Worm (Caenorhabditis elegans): Measurements from ENCODE around the gene cdh-8.

Gene cdh-8

DNA sequence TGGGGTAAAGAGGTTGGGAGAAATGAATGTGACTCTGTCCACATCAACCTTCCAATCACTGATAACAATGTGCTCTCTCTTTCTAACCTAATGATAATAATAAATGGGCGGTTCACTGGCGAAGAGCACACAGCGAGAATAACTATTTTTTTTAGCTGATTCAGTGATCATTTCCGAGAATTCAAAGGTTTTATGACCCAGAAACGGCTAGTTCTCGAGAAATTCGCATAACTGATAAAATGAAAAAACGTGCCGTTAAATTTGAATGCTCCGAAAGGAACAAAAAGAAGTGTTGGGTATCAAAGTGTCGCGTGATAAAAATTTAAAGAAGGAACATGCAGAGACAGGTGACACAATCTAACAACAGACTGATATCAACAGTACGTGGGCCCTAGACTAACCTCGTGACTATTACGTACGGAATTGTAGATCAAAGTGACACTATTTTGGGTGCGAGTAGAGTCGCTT is 43.8 kb upstream of the cdh-8 start:
- no peak for TF ChIP-seq hnd-1 (tag; optimal IDR thresholded peaks at IDR 0.05)

DNA sequence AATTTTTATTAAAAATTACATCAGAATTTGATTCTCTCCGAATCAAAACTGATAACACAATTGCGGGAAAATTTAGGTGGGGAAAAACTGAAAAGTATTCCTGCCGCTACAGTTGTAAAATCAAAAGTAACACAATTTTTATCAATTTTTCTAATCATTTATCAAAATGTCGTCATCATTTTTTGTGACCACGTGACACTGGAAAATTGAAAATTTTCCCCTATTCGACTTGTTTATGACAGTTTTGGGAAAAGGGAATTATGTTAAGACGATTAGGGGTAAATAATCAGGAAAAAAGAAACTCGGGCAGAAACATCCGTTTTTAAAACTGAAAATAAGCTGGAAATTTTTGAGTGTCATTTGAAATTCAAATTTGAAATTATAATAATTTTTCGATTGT is 42.8 kb upstream of the cdh-8 start:
- no peak for TF ChIP-seq B0310.2 (tag; optimal IDR thresholded peaks at IDR 0.05)
- TF ChIP-seq sea-1 (GFP tag; conservative IDR thresholded peaks at IDR 0.05) = no peak
- no peak for TF ChIP-seq scrt-1 (GFP tag; IDR thresholded peaks at IDR 0.05)
- TF ChIP-seq hnd-1 (tag; optimal IDR thresholded peaks at IDR 0.05) = no peak

ce11 chrIV:298204-298603 is 41.4 kb upstream of the cdh-8 start, which contains the start of gene pnp-1:
TSS of gene pnp-1 (minus strand) at chrIV:298304.
- no peak for TF ChIP-seq F13C5.2 (tag; optimal IDR thresholded peaks at IDR 0.05)
- TF ChIP-seq hmg-4 (GFP tag; optimal IDR thresholded peaks at IDR 0.05) = no peak
- TF ChIP-seq sea-1 (GFP tag; conservative IDR thresholded peaks at IDR 0.05) = no peak
- no peak for TF ChIP-seq tbx-11 (GFP tag; IDR thresholded peaks at IDR 0.05)
- TF ChIP-seq ets-7 (tag; optimal IDR thresholded peaks at IDR 0.05) = no peak

DNA sequence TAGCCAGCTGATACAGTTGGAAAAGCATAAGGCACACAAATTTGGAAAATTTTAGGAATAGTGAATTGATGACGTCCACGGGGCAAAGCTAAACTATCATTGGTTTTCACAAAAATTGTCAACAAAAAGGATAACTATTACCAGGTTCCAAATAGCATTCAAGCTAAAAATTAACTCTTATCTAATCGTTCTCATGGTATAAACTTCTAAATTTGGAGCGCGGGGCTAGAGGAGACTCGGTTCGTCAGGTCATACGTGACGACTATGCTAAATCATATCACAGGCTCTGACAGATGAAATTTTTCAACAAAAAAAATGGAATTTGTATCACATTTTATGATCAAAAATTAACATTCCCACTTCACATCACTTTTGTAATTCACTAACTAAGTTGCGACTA is 40.4 kb upstream of the cdh-8 start:
- no peak for TF ChIP-seq F13C5.2 (tag; optimal IDR thresholded peaks at IDR 0.05)
- TF ChIP-seq scrt-1 (GFP tag; IDR thresholded peaks at IDR 0.05) = no peak
- TF ChIP-seq tra-4 (tag; optimal IDR thresholded peaks at IDR 0.05) = no peak
- TF ChIP-seq sea-1 (GFP tag; conservative IDR thresholded peaks at IDR 0.05) = no peak
- no peak for TF ChIP-seq B0310.2 (tag; optimal IDR thresholded peaks at IDR 0.05)
- no peak for TF ChIP-seq hnd-1 (tag; optimal IDR thresholded peaks at IDR 0.05)
- TF ChIP-seq ceh-13 (GFP tag; optimal IDR thresholded peaks at IDR 0.05) = no peak
- no peak for TF ChIP-seq hmbx-1 (tag; optimal IDR thresholded peaks at IDR 0.05)
- TF ChIP-seq ama-1 (optimal IDR thresholded peaks at IDR 0.05) = no peak
- TF ChIP-seq ets-7 (tag; optimal IDR thresholded peaks at IDR 0.05) = no peak
- no peak for TF ChIP-seq tbx-37 (GFP tag; conservative IDR thresholded peaks at IDR 0.05)
- no peak for TF ChIP-seq ceh-36 (tag; optimal IDR thresholded peaks at IDR 0.05)
- TF ChIP-seq aly-1 (tag; optimal IDR thresholded peaks at IDR 0.05) = no peak
- no peak for TF ChIP-seq tbx-11 (GFP tag; IDR thresholded peaks at IDR 0.05)
- no peak for TF ChIP-seq flt-1 (GFP tag; IDR thresholded peaks at IDR 0.05)
- no peak for TF ChIP-seq pes-1 (GFP tag; IDR thresholded peaks at IDR 0.05)
- no peak for TF ChIP-seq hmg-4 (GFP tag; optimal IDR thresholded peaks at IDR 0.05)

DNA sequence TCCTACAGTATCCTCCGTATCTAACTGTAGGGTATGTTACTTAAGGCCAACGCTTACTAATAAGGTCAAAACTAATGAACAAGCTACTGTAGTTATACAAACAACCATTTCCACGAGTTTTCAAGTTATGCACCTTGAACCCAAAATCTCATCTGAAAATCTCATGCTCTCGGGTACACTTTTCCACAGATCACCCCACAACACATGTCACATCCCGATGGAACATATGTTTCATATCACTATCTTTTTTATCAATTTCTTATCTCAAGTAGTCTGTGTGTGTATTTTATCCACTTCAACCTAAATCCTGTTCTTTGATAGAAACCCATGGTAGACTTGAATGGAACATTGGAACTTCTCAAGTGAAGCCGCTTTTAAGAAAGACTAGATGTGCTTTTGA is 39.3 kb upstream of the cdh-8 start:
- TF ChIP-seq ets-7 (tag; optimal IDR thresholded peaks at IDR 0.05) (no peak), scrt-1 (GFP tag; IDR thresholded peaks at IDR 0.05) (no peak), tra-4 (tag; optimal IDR thresholded peaks at IDR 0.05) (no peak), hmg-4 (GFP tag; optimal IDR thresholded peaks at IDR 0.05) (no peak), ceh-13 (GFP tag; optimal IDR thresholded peaks at IDR 0.05) (no peak), B0310.2 (tag; optimal IDR thresholded peaks at IDR 0.05) (no peak), ceh-36 (tag; optimal IDR thresholded peaks at IDR 0.05) (no peak), sea-1 (GFP tag; conservative IDR thresholded peaks at IDR 0.05) (no peak), hmbx-1 (tag; optimal IDR thresholded peaks at IDR 0.05) (no peak), ama-1 (optimal IDR thresholded peaks at IDR 0.05) (no peak), pes-1 (GFP tag; IDR thresholded peaks at IDR 0.05) (no peak), aly-1 (tag; optimal IDR thresholded peaks at IDR 0.05) (no peak), tbx-37 (GFP tag; conservative IDR thresholded peaks at IDR 0.05) (no peak), tbx-11 (GFP tag; IDR thresholded peaks at IDR 0.05) (no peak), hnd-1 (tag; optimal IDR thresholded peaks at IDR 0.05) (no peak), flt-1 (GFP tag; IDR thresholded peaks at IDR 0.05) (no peak), F13C5.2 (tag; optimal IDR thresholded peaks at IDR 0.05) (no peak)

DNA sequence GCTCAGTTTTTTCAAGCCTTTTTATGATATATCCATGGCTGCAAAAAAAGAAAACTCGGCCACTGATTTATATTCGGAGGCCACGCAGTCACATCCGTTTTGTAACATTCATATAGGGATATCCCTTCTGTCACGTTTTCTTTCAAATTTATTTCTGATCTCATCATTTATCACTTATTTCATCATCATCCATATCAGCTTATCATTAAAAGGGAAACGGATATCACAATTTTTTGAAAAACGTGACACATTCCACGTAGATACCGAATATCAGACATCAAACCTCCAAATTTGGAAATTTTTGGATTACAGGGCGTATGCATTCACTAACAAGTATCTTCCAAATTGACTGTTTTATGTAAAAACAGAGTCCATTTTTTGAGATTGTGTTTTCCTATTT is 36.9 kb upstream of the cdh-8 start:
- TF ChIP-seq ceh-13 (GFP tag; optimal IDR thresholded peaks at IDR 0.05) = no peak
- TF ChIP-seq tbx-37 (GFP tag; conservative IDR thresholded peaks at IDR 0.05) = no peak
- TF ChIP-seq aly-1 (tag; optimal IDR thresholded peaks at IDR 0.05) = no peak
- no peak for TF ChIP-seq sea-1 (GFP tag; conservative IDR thresholded peaks at IDR 0.05)
- TF ChIP-seq pes-1 (GFP tag; IDR thresholded peaks at IDR 0.05) = no peak
- no peak for TF ChIP-seq tra-4 (tag; optimal IDR thresholded peaks at IDR 0.05)
- TF ChIP-seq scrt-1 (GFP tag; IDR thresholded peaks at IDR 0.05) = no peak
- TF ChIP-seq hmg-4 (GFP tag; optimal IDR thresholded peaks at IDR 0.05) = no peak
- no peak for TF ChIP-seq ets-7 (tag; optimal IDR thresholded peaks at IDR 0.05)
- no peak for TF ChIP-seq flt-1 (GFP tag; IDR thresholded peaks at IDR 0.05)
- no peak for TF ChIP-seq hnd-1 (tag; optimal IDR thresholded peaks at IDR 0.05)
- TF ChIP-seq F13C5.2 (tag; optimal IDR thresholded peaks at IDR 0.05) = no peak
- TF ChIP-seq hmbx-1 (tag; optimal IDR thresholded peaks at IDR 0.05) = no peak
- TF ChIP-seq B0310.2 (tag; optimal IDR thresholded peaks at IDR 0.05) = no peak
- TF ChIP-seq tbx-11 (GFP tag; IDR thresholded peaks at IDR 0.05) = no peak
- TF ChIP-seq ama-1 (optimal IDR thresholded peaks at IDR 0.05) = no peak
- no peak for TF ChIP-seq ceh-36 (tag; optimal IDR thresholded peaks at IDR 0.05)

- TF ChIP-seq ama-1 (optimal IDR thresholded peaks at IDR 0.05) (no peak), F13C5.2 (tag; optimal IDR thresholded peaks at IDR 0.05) (no peak), hmg-4 (GFP tag; optimal IDR thresholded peaks at IDR 0.05) (no peak), scrt-1 (GFP tag; IDR thresholded peaks at IDR 0.05) (no peak), ceh-13 (GFP tag; optimal IDR thresholded peaks at IDR 0.05) (no peak), hnd-1 (tag; optimal IDR thresholded peaks at IDR 0.05) (no peak), tbx-11 (GFP tag; IDR thresholded peaks at IDR 0.05) (no peak), sea-1 (GFP tag; conservative IDR thresholded peaks at IDR 0.05) (no peak), ceh-36 (tag; optimal IDR thresholded peaks at IDR 0.05) (no peak), B0310.2 (tag; optimal IDR thresholded peaks at IDR 0.05) (no peak), aly-1 (tag; optimal IDR thresholded peaks at IDR 0.05) (no peak), flt-1 (GFP tag; IDR thresholded peaks at IDR 0.05) (no peak), tbx-37 (GFP tag; conservative IDR thresholded peaks at IDR 0.05) (no peak)
Observed at ce11 chrIV:303264-303663, 36.3 kb upstream of the cdh-8 start.

DNA sequence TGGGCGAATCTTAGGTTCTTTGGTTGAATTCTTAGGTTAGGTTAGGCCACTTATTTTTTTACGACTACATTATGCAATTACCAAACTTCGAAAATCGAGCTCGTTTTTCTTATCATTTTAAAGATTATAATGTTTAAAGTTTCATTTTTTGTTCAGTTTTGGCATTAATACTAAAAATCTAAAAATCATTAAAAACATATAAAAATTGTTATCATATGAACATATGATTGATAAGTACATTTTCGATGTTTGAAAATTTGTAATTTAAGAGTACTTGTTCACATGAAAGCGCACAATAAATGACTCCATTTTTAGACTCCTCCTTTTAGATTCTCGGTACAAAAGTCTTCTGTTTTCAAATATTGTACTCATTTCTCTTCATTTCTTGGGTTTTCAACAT is 34.5 kb upstream of the cdh-8 start:
- no peak for TF ChIP-seq ama-1 (optimal IDR thresholded peaks at IDR 0.05)
- no peak for TF ChIP-seq B0310.2 (tag; optimal IDR thresholded peaks at IDR 0.05)
- no peak for TF ChIP-seq ceh-36 (tag; optimal IDR thresholded peaks at IDR 0.05)
- no peak for TF ChIP-seq pes-1 (GFP tag; IDR thresholded peaks at IDR 0.05)
- TF ChIP-seq ets-7 (tag; optimal IDR thresholded peaks at IDR 0.05) = no peak
- TF ChIP-seq tbx-11 (GFP tag; IDR thresholded peaks at IDR 0.05) = no peak
- no peak for TF ChIP-seq aly-1 (tag; optimal IDR thresholded peaks at IDR 0.05)
- no peak for TF ChIP-seq tbx-37 (GFP tag; conservative IDR thresholded peaks at IDR 0.05)
- TF ChIP-seq flt-1 (GFP tag; IDR thresholded peaks at IDR 0.05) = no peak
- TF ChIP-seq hmg-4 (GFP tag; optimal IDR thresholded peaks at IDR 0.05) = no peak
- TF ChIP-seq F13C5.2 (tag; optimal IDR thresholded peaks at IDR 0.05) = no peak
- no peak for TF ChIP-seq scrt-1 (GFP tag; IDR thresholded peaks at IDR 0.05)
- no peak for TF ChIP-seq ceh-13 (GFP tag; optimal IDR thresholded peaks at IDR 0.05)
- no peak for TF ChIP-seq hnd-1 (tag; optimal IDR thresholded peaks at IDR 0.05)
- TF ChIP-seq hmbx-1 (tag; optimal IDR thresholded peaks at IDR 0.05) = no peak
